Worm (Caenorhabditis elegans) whole organism, L3 larva: ENCODE results near the gene R01H2.4.

Source experiments
- ZK546.5 ChIP-seq: sonication (generic microtip); optimal IDR thresholded peaks from 2 replicates; lab custom pipeline; 2017; ENCODE audit warnings: missing biosample characterization, missing genetic modification characterization
- ama-1 ChIP-seq: fragments of 150-350 bp; optimal IDR thresholded peaks from 2 replicates; lab custom pipeline; 2018
- ceh-9 ChIP-seq: sonication (generic microtip); optimal IDR thresholded peaks from 2 replicates; lab custom pipeline; 2018; ENCODE audit warnings: missing biosample characterization, missing genetic modification characterization
- daf-12 ChIP-seq: fragments of 150-350 bp; optimal IDR thresholded peaks from 2 replicates; lab custom pipeline; 2014; ENCODE audit warnings: missing biosample characterization, missing genetic modification reagents, missing genetic modification characterization
- elt-3 ChIP-seq, 3 experiments: fragments of 150-350 bp in 1 of 3; sonication (generic microtip) in 2 of 3; optimal IDR thresholded peaks; 2 replicates in 2 of 3; 4 replicates in 1 of 3; lab custom pipeline; 2014 to 2017; ENCODE audit warnings: missing biosample characterization in 3 of 3, missing genetic modification characterization in 3 of 3
- fkh-2 ChIP-seq: fragments of 150-350 bp; optimal IDR thresholded peaks from 2 replicates; lab custom pipeline; 2014; ENCODE audit warnings: missing biosample characterization, missing genetic modification reagents, missing genetic modification characterization
- fos-1 ChIP-seq: fragments of 150-350 bp; optimal IDR thresholded peaks from 2 replicates; lab custom pipeline; 2014; ENCODE audit warnings: missing biosample characterization, missing genetic modification characterization
- jun-1 ChIP-seq: fragments of 150-350 bp; optimal IDR thresholded peaks from 2 replicates; lab custom pipeline; 2014; ENCODE audit warnings: missing biosample characterization, missing genetic modification reagents, missing genetic modification characterization
- lin-15B ChIP-seq: fragments of 150-350 bp; optimal IDR thresholded peaks from 2 replicates; lab custom pipeline; 2014; ENCODE audit warnings: missing biosample characterization, missing genetic modification characterization
- lin-39 ChIP-seq: fragments of 150-350 bp; optimal IDR thresholded peaks from 2 replicates; lab custom pipeline; 2018; ENCODE audit warnings: missing biosample characterization, missing genetic modification reagents, missing genetic modification characterization
- lsy-12 ChIP-seq: sonication (generic microtip); optimal IDR thresholded peaks from 2 replicates; lab custom pipeline; 2016; ENCODE audit warnings: mild to moderate bottlenecking, missing genetic modification characterization, missing compliant biosample characterization
- nfya-1 ChIP-seq: sonication (generic microtip); optimal IDR thresholded peaks from 2 replicates; lab custom pipeline; 2017; ENCODE audit warnings: missing genetic modification characterization, mild to moderate bottlenecking, missing compliant biosample characterization, antibody characterized with exemption, moderate library complexity; ENCODE audit not compliant: insufficient read depth
- nhr-11 ChIP-seq: fragments of 150-350 bp; optimal IDR thresholded peaks from 2 replicates; lab custom pipeline; 2014; ENCODE audit warnings: missing biosample characterization, missing genetic modification characterization
- nhr-12 ChIP-seq: fragments of 150-350 bp; optimal IDR thresholded peaks from 2 replicates; lab custom pipeline; 2014; ENCODE audit warnings: missing biosample characterization, missing genetic modification characterization
- nhr-23 ChIP-seq: fragments of 150-350 bp; optimal IDR thresholded peaks from 2 replicates; lab custom pipeline; 2014; ENCODE audit warnings: missing biosample characterization, missing genetic modification reagents, missing genetic modification characterization
- nhr-25 ChIP-seq: sonication (generic microtip); optimal IDR thresholded peaks from 2 replicates; lab custom pipeline; 2017; ENCODE audit warnings: missing biosample characterization, missing genetic modification characterization
- nhr-28 ChIP-seq: fragments of 150-350 bp; optimal IDR thresholded peaks from 2 replicates; lab custom pipeline; 2014; ENCODE audit warnings: missing biosample characterization, missing genetic modification characterization
- nhr-43 ChIP-seq: sonication (generic microtip); optimal IDR thresholded peaks from 2 replicates; lab custom pipeline; 2016; ENCODE audit warnings: mild to moderate bottlenecking, missing genetic modification characterization, missing compliant biosample characterization; ENCODE audit not compliant: poor library complexity, severe bottlenecking
- nhr-67 ChIP-seq: fragments of 150-350 bp; optimal IDR thresholded peaks from 2 replicates; lab custom pipeline; 2014; ENCODE audit warnings: missing biosample characterization, missing genetic modification characterization
- pqm-1 ChIP-seq: fragments of 150-350 bp; optimal IDR thresholded peaks from 2 replicates; lab custom pipeline; 2017; ENCODE audit warnings: missing biosample characterization, missing genetic modification characterization, inconsistent platforms
- sea-2 ChIP-seq: fragments of 150-350 bp; sonication (generic microtip); optimal IDR thresholded peaks from 4 replicates; lab custom pipeline; 2014; ENCODE audit warnings: missing biosample characterization, missing genetic modification reagents, missing genetic modification characterization
- skn-1 ChIP-seq: fragments of 150-350 bp; optimal IDR thresholded peaks from 2 replicates; lab custom pipeline; 2014; ENCODE audit warnings: missing biosample characterization, missing genetic modification characterization
- snpc-4 ChIP-seq: fragments of 150-350 bp; optimal IDR thresholded peaks from 2 replicates; lab custom pipeline; 2014; ENCODE audit warnings: missing biosample characterization, missing genetic modification characterization
- unc-62 ChIP-seq: fragments of 150-350 bp; sonication (generic microtip); optimal IDR thresholded peaks from 4 replicates; lab custom pipeline; 2014; ENCODE audit warnings: missing biosample characterization, missing genetic modification reagents, missing genetic modification characterization
- zag-1 ChIP-seq: fragments of 150-350 bp; optimal IDR thresholded peaks from 2 replicates; lab custom pipeline; 2014; ENCODE audit warnings: missing biosample characterization, missing genetic modification characterization
- ztf-11 ChIP-seq: fragments of 150-350 bp; optimal IDR thresholded peaks from 2 replicates; lab custom pipeline; 2014; ENCODE audit warnings: missing biosample characterization, missing genetic modification characterization
- ztf-4 ChIP-seq: fragments of 150-350 bp; optimal IDR thresholded peaks from 2 replicates; lab custom pipeline; 2014; ENCODE audit warnings: missing biosample characterization, missing genetic modification characterization

R01H2.4 gene

DNA sequence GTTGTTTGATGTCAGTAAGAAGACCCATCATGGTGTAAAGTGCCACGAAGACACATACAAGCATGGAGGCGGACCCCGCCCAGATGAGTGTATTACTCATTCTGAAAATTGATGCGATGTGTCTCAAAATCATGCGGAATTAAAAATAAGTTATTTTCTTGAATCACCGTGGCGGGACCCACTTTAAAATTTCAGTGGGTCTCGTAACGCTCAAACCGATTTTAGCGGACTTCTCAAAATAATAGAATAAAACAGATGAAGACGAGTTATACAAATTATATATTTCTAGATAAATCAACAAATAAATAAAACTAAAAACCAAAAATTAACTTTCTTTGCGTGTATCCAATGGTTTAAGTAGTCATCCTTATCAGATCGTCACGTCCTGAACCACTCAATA lies 43.6 kb downstream of the R01H2.4 start, which contains the start of gene col-8:
Gene col-8 (minus strand): TSS at position 101 of the 400 bp plus-strand sequence.
- no peak for TF ChIP-seq nhr-43
- TF ChIP-seq ceh-9 (tag; lab: Kevin White, UChicago) = no peak
- no peak for TF ChIP-seq ztf-4 (tag; lab: Kevin White, UChicago)
- no peak for TF ChIP-seq nhr-12 (tag; lab: Kevin White, UChicago)
- TF ChIP-seq daf-12 (tag; lab: Kevin White, UChicago) = no peak
- no peak for TF ChIP-seq nfya-1

DNA sequence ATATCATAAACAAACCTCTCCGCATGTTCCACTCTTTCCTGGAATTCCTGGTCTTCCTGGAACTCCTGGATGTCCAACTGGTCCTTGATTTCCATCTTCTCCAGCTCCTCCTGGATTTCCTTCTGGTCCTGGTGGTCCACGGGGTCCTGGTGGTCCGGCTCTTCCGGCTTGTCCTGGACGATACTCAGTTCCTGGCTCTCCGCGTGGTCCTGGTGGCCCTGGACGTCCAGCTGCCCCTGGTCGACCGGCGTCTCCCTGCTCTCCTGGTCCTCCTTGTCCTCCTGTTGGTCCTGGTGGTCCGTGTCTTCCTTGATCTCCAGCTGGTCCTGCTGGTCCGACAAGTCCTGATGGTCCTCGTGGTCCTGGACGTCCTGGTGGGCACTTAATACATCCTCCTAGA lies 44.4 kb downstream of the R01H2.4 start:
- TF ChIP-seq fos-1 (tag; lab: Kevin White, UChicago) = no peak
- no peak for TF ChIP-seq ztf-11 (tag; lab: Kevin White, UChicago)
- no peak for TF ChIP-seq lin-15B (tag; lab: Kevin White, UChicago)
- no peak for TF ChIP-seq nhr-23 (tag; lab: Kevin White, UChicago)

DNA sequence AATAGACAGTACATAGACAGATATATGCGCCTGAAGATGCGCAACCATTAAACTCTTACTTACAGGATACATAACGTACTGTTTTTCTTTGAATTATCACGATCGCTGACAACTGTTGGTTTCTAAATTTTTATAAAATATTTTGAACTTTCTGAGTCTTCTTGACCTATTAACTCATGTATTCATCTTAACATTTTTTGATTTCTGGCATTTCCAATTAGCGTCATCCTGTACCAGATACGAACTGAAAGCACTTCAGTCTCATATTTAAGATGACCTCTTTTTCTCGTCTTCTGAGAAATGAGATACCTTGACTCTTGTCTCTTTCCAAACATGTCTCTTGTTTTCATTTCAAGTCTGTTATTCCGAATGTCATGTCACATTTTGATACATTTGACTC lies 50.3 kb downstream of the R01H2.4 start:
- no peak for TF ChIP-seq ZK546.5
- TF ChIP-seq lin-15B (tag; lab: Kevin White, UChicago) = no peak
- no peak for TF ChIP-seq nhr-11
- no peak for TF ChIP-seq sea-2 (GFP tag; lab: Kevin White, UChicago)
- no peak for TF ChIP-seq snpc-4
- no peak for TF ChIP-seq lsy-12 (tag; lab: Kevin White, UChicago)
- no peak for TF ChIP-seq nhr-28
- TF ChIP-seq ama-1 = no peak
- TF ChIP-seq nhr-25 = no peak

DNA sequence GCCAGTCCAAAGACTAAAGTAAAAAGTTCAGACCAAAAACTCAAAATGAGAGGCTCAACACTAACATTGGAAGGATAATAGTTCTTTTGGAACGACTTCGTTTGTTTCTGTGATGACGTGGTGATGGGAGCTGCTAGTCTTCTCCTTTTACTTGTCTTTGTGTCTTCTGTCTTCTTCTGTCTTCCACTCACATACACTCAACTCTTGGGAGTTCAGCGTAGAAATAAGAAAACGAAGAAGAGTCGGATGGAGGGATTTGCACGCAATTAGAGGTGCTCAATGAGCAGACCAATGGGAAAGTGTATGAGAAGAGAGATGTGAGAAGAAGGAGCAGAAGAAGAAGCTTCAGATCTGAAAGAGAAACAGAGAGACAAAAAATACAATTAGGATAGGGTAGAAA lies 52.0 kb downstream of the R01H2.4 start:
- TF ChIP-seq lin-15B (tag; lab: Kevin White, UChicago) (no peak), ztf-11 (tag; lab: Kevin White, UChicago) (no peak), jun-1 (no peak), ZK546.5 (no peak), nhr-23 (tag; lab: Kevin White, UChicago) (no peak), nhr-12 (tag; lab: Kevin White, UChicago) (no peak), nhr-67 (tag; lab: Kevin White, UChicago) (no peak), ztf-4 (tag; lab: Kevin White, UChicago) (no peak), zag-1 (tag; lab: Kevin White, UChicago) (no peak), pqm-1 (no peak), unc-62 (GFP tag; lab: Kevin White, UChicago) (no peak), snpc-4 (no peak), nhr-43 (no peak), lin-39 (tag; lab: Kevin White, UChicago) (no peak), elt-3 (tag; optimal IDR thresholded peaks at IDR 0.05; lab: Kevin White, UChicago) (no peak), ama-1 (no peak), skn-1 (no peak), fkh-2 (tag; lab: Kevin White, UChicago) (no peak)
